Fruit fly (Drosophila melanogaster): ENCODE measurements around the gene fipi.

The fipi gene

DNA sequence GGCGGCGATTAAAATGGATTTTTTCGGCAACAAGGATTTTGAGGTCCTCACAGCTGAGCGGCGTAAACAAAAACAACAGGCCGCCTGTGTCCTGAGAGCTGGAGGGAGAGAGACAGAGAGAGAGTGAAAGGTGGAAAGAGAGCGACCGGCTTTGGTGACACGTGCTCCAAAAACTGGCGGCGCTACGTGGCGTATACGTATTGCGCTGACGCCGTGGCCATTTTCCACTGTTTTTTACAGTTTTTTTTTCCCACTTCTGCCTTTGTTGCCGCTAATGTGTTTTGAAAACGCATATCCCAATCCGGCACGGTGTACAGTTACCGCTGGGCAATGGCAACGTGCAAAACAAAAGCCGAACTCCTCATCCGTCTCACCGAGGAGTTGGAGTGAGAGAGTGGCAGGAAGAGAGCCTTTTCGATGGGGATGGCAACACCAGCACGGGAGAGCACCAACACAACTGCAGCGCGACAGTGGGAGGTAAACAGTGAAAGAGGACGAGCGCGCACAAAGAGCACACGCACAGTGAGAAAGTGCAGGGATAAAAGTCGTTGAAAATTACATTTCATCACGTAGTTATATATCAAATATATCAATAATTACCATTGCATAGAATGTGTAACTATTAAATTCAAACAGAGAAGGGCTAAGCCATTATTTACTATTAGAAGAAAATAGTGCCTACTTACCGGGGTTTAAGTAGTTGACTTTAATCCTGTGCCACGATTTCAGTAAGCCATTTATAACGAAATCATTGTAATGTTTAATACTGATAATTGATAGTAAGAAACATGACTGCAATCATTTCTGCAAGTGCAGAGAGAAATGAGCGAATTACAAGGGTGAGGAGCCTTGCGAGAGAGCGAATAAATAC lies 26.8 kb upstream of the fipi start:
- no peak for TF ChIP-seq H15 (GFP tag; IDR thresholded peaks at IDR 0.05)
- TF ChIP-seq B-H2 (GFP tag; optimal IDR thresholded peaks at IDR 0.05), result no peak
- TF ChIP-seq gcm2 (GFP tag; optimal IDR thresholded peaks at IDR 0.05), result no peak
- TF ChIP-seq Mad (GFP tag; optimal IDR thresholded peaks at IDR 0.05), result no peak
- 0 out of 2 replicates have a peak, but pooled peaks have one; percentile 3 for TF ChIP-seq CG5953 (GFP tag; IDR thresholded peaks at IDR 0.05)
- TF ChIP-seq wdn (GFP tag; IDR thresholded peaks at IDR 0.05), result no peak
- no peak for TF ChIP-seq Hr39 (optimal IDR thresholded peaks at IDR 0.05)
- no peak for TF ChIP-seq lov (optimal IDR thresholded peaks at IDR 0.05)
- 0 out of 3 replicates have a peak, but pooled peaks have one; percentile 19 for TF ChIP-seq lov (GFP tag; IDR thresholded peaks at IDR 0.05)
- TF ChIP-seq unpg (GFP tag; optimal IDR thresholded peaks at IDR 0.05), result peak; percentile 14
- TF ChIP-seq CG11085 (GFP tag; IDR thresholded peaks at IDR 0.05), result no peak
- TF ChIP-seq CG7839 (tag; optimal IDR thresholded peaks at IDR 0.05), result peak; percentile 49
- peak; percentile 90 for TF ChIP-seq sens (GFP tag)
- TF ChIP-seq dysf (GFP tag; IDR thresholded peaks at IDR 0.05), result peak; percentile 4; the same call in 1 of the 3 replicates
- TF ChIP-seq caup (GFP tag; optimal IDR thresholded peaks at IDR 0.05; ENCODE audit: severe bottlenecking), result peak; percentile 13
- TF ChIP-seq jigr1 (GFP tag; IDR thresholded peaks at IDR 0.05), result peak; percentile 43; the same call in 1 of the 3 replicates
- TF ChIP-seq B-H1 (GFP tag; IDR thresholded peaks at IDR 0.05), result peak; percentile 10; the same call in 1 of the 3 replicates
- peak; percentile 24 for TF ChIP-seq jing (GFP tag; optimal IDR thresholded peaks at IDR 0.05)
- TF ChIP-seq CG11695 (GFP tag; IDR thresholded peaks at IDR 0.05), result peak; percentile 21; the same call in 1 of the 3 replicates
- peak; percentile 2 for TF ChIP-seq CG10431 (GFP tag; optimal IDR thresholded peaks at IDR 0.05)
- peak; percentile 64 for TF ChIP-seq CG14710 (tag; optimal IDR thresholded peaks at IDR 0.05)
- TF ChIP-seq CG4328 (GFP tag; optimal IDR thresholded peaks at IDR 0.05), result peak; percentile 49
- peak; percentile 19 for TF ChIP-seq CG6654 (GFP tag; optimal IDR thresholded peaks at IDR 0.05)
- 0 out of 2 replicates have a peak, but pooled peaks have one; percentile 7 for TF ChIP-seq stc (GFP tag; IDR thresholded peaks at IDR 0.05)
- TF ChIP-seq CG17328 (GFP tag; IDR thresholded peaks at IDR 0.05), result peak; percentile 42
- peak; percentile 65 for TF ChIP-seq CG1603 (tag; optimal IDR thresholded peaks at IDR 0.05)
- TF ChIP-seq CG3281 (GFP tag; optimal IDR thresholded peaks at IDR 0.05), result no peak
- peak; percentile 57 for TF ChIP-seq Oli (tag; optimal IDR thresholded peaks at IDR 0.05)
- no peak; the same call in 1 of the 2 replicates for TF ChIP-seq vvl (GFP tag; IDR thresholded peaks at IDR 0.05)
- peak; percentile 21 for TF ChIP-seq HHEX (GFP tag; optimal IDR thresholded peaks at IDR 0.05)
- TF ChIP-seq CG30403 (GFP tag; optimal IDR thresholded peaks at IDR 0.05), result peak; percentile 73
- peak; percentile 59 for TF ChIP-seq dmrt11E (tag; optimal IDR thresholded peaks at IDR 0.05)
- TF ChIP-seq NC2β (GFP tag; optimal IDR thresholded peaks at IDR 0.05), result peak; percentile 15
- TF ChIP-seq danr (GFP tag; IDR thresholded peaks at IDR 0.05), result peak; percentile 39
- no peak for TF ChIP-seq Ets97D (GFP tag; optimal IDR thresholded peaks at IDR 0.05)
- TF ChIP-seq phol (tag; optimal IDR thresholded peaks at IDR 0.05), result peak; percentile 56
- no peak for TF ChIP-seq CG13624 (GFP tag; optimal IDR thresholded peaks at IDR 0.05)
- peak; percentile 29 for TF ChIP-seq Usf (GFP tag; optimal IDR thresholded peaks at IDR 0.05)
- TF ChIP-seq Hsf (GFP tag; optimal IDR thresholded peaks at IDR 0.05), result peak; percentile 41
- peak; percentile 19 for TF ChIP-seq slou (GFP tag; optimal IDR thresholded peaks at IDR 0.05)
- TF ChIP-seq Med (GFP tag), result peak; percentile 25
- TF ChIP-seq esg (GFP tag; conservative IDR thresholded peaks at IDR 0.05), result peak; percentile 49; the same call in 1 of the 2 replicates
- peak; percentile 32 for TF ChIP-seq nerfin-1 (tag; optimal IDR thresholded peaks at IDR 0.05)
- TF ChIP-seq CG8388 (GFP tag; optimal IDR thresholded peaks at IDR 0.05), result peak; percentile 54
- TF ChIP-seq CG12299 (tag; optimal IDR thresholded peaks at IDR 0.05), result no peak
- no peak for TF ChIP-seq sqz (GFP tag; optimal IDR thresholded peaks at IDR 0.05)
- TF ChIP-seq CG8359 (GFP tag; optimal IDR thresholded peaks at IDR 0.05; ENCODE audit: borderline replicate concordance), result peak; percentile 0
- TF ChIP-seq tap (tag; optimal IDR thresholded peaks at IDR 0.05), result peak; percentile 30
- TF ChIP-seq E2f2 (GFP tag; IDR thresholded peaks at IDR 0.05), result peak; percentile 53
